Fruit fly (Drosophila melanogaster): Measurements from ENCODE around the gene cutlet.

Gene cutlet

DNA sequence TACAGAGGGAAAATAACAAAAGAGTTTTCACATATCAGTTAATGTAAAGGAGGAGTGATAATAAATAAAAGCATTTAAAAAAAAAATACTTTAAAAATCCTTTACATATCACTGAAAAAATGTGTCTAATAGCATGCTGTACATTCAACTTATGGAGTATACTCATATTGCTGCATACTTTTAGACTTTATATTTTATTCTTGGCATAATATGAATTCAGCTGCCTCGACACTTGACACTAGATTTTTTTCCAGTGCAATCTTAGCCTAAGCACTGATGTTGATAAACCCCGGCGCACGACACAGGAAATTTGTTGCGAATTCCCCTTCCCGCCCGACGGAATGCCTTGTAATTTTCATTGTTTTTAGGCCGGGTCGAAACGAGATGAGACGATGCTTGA is 28.9 kb upstream of the cutlet start (continued):
- TF ChIP-seq Aef1 (GFP tag; IDR thresholded peaks at IDR 0.05) (no peak), CG14667 (GFP tag; IDR thresholded peaks at IDR 0.05) (no peak), CG7839 (tag; optimal IDR thresholded peaks at IDR 0.05) (peak; percentile 46), amos (GFP tag; IDR thresholded peaks at IDR 0.05; ENCODE audit: partially characterized antibody) (no peak), CG8478 (optimal IDR thresholded peaks at IDR 0.05) (no peak), eyg (GFP tag; optimal IDR thresholded peaks at IDR 0.05) (no peak), Elba2 (GFP tag; optimal IDR thresholded peaks at IDR 0.05) (no peak), CG16815 (GFP tag; optimal IDR thresholded peaks at IDR 0.05) (no peak), CG32772 (GFP tag; IDR thresholded peaks at IDR 0.05) (no peak), CG3281 (GFP tag; optimal IDR thresholded peaks at IDR 0.05) (peak; percentile 31), corto (GFP tag; optimal IDR thresholded peaks at IDR 0.05) (no peak), CG10209 (GFP tag; optimal IDR thresholded peaks at IDR 0.05) (no peak), lmd (GFP tag; IDR thresholded peaks at IDR 0.05) (peak; percentile 11; the same call in 1 of the 2 replicates), H15 (GFP tag; IDR thresholded peaks at IDR 0.05) (no peak), CG13624 (GFP tag; optimal IDR thresholded peaks at IDR 0.05) (no peak), CG18599 (GFP tag; optimal IDR thresholded peaks at IDR 0.05) (peak; percentile 53), Mes4 (GFP tag; optimal IDR thresholded peaks at IDR 0.05) (no peak), CG10462 (GFP tag; optimal IDR thresholded peaks at IDR 0.05) (no peak), chinmo (GFP tag; IDR thresholded peaks at IDR 0.05; ENCODE audit: partially characterized antibody) (no peak), schlank (tag; optimal IDR thresholded peaks at IDR 0.05) (no peak), CG34224 (GFP tag; IDR thresholded peaks at IDR 0.05; ENCODE audit: partially characterized antibody) (no peak), odd (GFP tag; optimal IDR thresholded peaks at IDR 0.05) (no peak), Xbp1 (GFP tag; optimal IDR thresholded peaks at IDR 0.05) (peak; percentile 17), Hmr (GFP tag; optimal IDR thresholded peaks at IDR 0.05) (peak; percentile 51), Meics (GFP tag; optimal IDR thresholded peaks at IDR 0.05) (peak; percentile 37), Fer1 (GFP tag; optimal IDR thresholded peaks at IDR 0.05) (peak; percentile 39), exex (tag; optimal IDR thresholded peaks at IDR 0.05) (no peak), CG10321 (GFP tag; IDR thresholded peaks at IDR 0.05) (no peak), CG5953 (GFP tag; IDR thresholded peaks at IDR 0.05) (no peak), tin (GFP tag; optimal IDR thresholded peaks at IDR 0.05) (no peak), Usf (GFP tag; optimal IDR thresholded peaks at IDR 0.05) (no peak), CG6765 (GFP tag; optimal IDR thresholded peaks at IDR 0.05) (no peak), Opbp (GFP tag; IDR thresholded peaks at IDR 0.05; ENCODE audit: partially characterized antibody) (no peak), br (optimal IDR thresholded peaks at IDR 0.05) (no peak), Kr (GFP tag; optimal IDR thresholded peaks at IDR 0.05) (no peak), kah (GFP tag; optimal IDR thresholded peaks at IDR 0.05) (no peak), CG2120 (GFP tag; optimal IDR thresholded peaks at IDR 0.05) (peak; percentile 50), Sox102F (GFP tag; optimal IDR thresholded peaks at IDR 0.05) (peak; percentile 29), CG9609 (GFP tag; optimal IDR thresholded peaks at IDR 0.05) (no peak), run (tag; optimal IDR thresholded peaks at IDR 0.05) (no peak), Sry-δ (GFP tag; optimal IDR thresholded peaks at IDR 0.05) (no peak), trh (GFP tag; optimal IDR thresholded peaks at IDR 0.05) (no peak), ci (GFP tag; IDR thresholded peaks at IDR 0.05) (no peak), abd-A (tag; optimal IDR thresholded peaks at IDR 0.05) (peak; percentile 25), CG4424 (GFP tag; optimal IDR thresholded peaks at IDR 0.05) (no peak), CG15479 (GFP tag; optimal IDR thresholded peaks at IDR 0.05) (no peak), CG7556 (GFP tag; optimal IDR thresholded peaks at IDR 0.05) (peak; percentile 35), en (GFP tag; optimal IDR thresholded peaks at IDR 0.05) (no peak), CG12659 (GFP tag; optimal IDR thresholded peaks at IDR 0.05) (no peak), Hsf (GFP tag; optimal IDR thresholded peaks at IDR 0.05) (no peak), nmo (GFP tag; optimal IDR thresholded peaks at IDR 0.05) (no peak), CG42726 (GFP tag; IDR thresholded peaks at IDR 0.05; ENCODE audit: partially characterized antibody) (no peak)

Measured in whole organism, embryonic.